Worm (Caenorhabditis elegans): ENCODE measurements around the gene C04B4.4.

ce11 chrX:12282911-12283310 lies 7.7 kb upstream of the C04B4.4 start, which contains the start of gene C04B4.2:
- no peak for TF ChIP-seq hlh-8 (tag; optimal IDR thresholded peaks at IDR 0.05)
- TF ChIP-seq fkh-10 (GFP tag; optimal IDR thresholded peaks at IDR 0.05): no peak
- TF ChIP-seq ceh-45 (GFP tag; IDR thresholded peaks at IDR 0.05): no peak
- TF ChIP-seq sox-2 (GFP tag; IDR thresholded peaks at IDR 0.05): no peak
- no peak for TF ChIP-seq pqm-1 (tag; optimal IDR thresholded peaks at IDR 0.05)
- TF ChIP-seq F13H6.1 (tag; optimal IDR thresholded peaks at IDR 0.05): no peak
- TF ChIP-seq ceh-24 (tag; optimal IDR thresholded peaks at IDR 0.05): no peak
- TF ChIP-seq ceh-31 (tag; optimal IDR thresholded peaks at IDR 0.05): no peak
